Worm (Caenorhabditis elegans) whole organism, mixed stage, embryonic: ENCODE measurements around the gene F48E8.8.

ENCODE experiments used
- ham-2 ChIP-seq: fragments of 200-800 bp; sonication (Bioruptor generic); optimal IDR thresholded peaks from 2 replicates; lab custom pipeline; 2018; ENCODE audit warnings: mild to moderate bottlenecking, missing genetic modification characterization, missing compliant biosample characterization
- nhr-2 ChIP-seq: fragments of 150-350 bp; optimal IDR thresholded peaks from 2 replicates; lab custom pipeline; 2014; ENCODE audit warnings: missing biosample characterization, missing genetic modification characterization
- nhr-76 ChIP-seq: sonication (generic microtip); optimal IDR thresholded peaks from 2 replicates; lab custom pipeline; 2017; ENCODE audit warnings: missing biosample characterization, missing genetic modification characterization
- pha-4 ChIP-seq: fragments of 150-350 bp; optimal IDR thresholded peaks from 2 replicates; lab custom pipeline; 2018; ENCODE audit warnings: missing biosample characterization, missing genetic modification reagents, missing genetic modification characterization
- unc-62 ChIP-seq: fragments of 150-350 bp; optimal IDR thresholded peaks from 2 replicates; lab custom pipeline; 2014; ENCODE audit warnings: missing biosample characterization, missing genetic modification reagents, missing genetic modification characterization
- ztf-11 ChIP-seq: fragments of 150-350 bp; optimal IDR thresholded peaks from 2 replicates; lab custom pipeline; 2014; ENCODE audit warnings: missing biosample characterization, missing genetic modification characterization

DNA sequence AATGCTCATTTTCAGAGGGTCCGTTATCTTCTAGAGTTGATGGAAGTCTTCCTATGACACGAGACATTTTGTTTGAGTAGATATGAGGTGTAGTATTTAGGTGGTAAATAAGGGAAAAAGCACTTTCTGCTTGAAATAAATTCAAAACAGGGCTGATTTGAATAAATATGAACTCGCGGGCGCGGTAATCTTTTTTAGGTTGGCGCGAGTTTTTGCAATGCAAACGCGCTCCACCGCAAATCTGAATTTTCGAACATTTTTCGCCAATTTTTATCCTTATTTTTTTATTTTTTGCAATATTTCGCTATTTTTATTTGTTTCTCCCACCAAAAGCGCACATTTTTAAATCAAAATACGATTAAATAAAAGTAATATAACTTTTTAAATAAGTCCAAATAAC is 1.4 kb downstream of the F48E8.8 start, which contains the start of gene skpt-1:
- TF ChIP-seq nhr-2 (tag; lab: Kevin White, UChicago): no peak
- no peak for TF ChIP-seq pha-4 (tag; lab: Kevin White, UChicago)
- no peak for TF ChIP-seq ztf-11 (tag; lab: Kevin White, UChicago)
- no peak for TF ChIP-seq nhr-76 (tag; lab: Kevin White, UChicago)
- TF ChIP-seq ham-2 (GFP tag; lab: Kevin White, UChicago): no peak
- no peak for TF ChIP-seq unc-62 (GFP tag; lab: Kevin White, UChicago)
